Fruit fly (Drosophila melanogaster) whole organism, embryonic: ENCODE data around the gene CG43931.

Source experiments
- Blimp-1 ChIP-seq: fragments of 200-800 bp; sonication (Bioruptor generic); optimal IDR thresholded peaks from 3 replicates; lab custom pipeline; 2018; ENCODE audit warnings: missing biosample characterization, missing genetic modification characterization, mild to moderate bottlenecking, moderate library complexity, missing genetic modification reagents
- Bteb2 ChIP-seq: fragments of 200-800 bp; sonication (Bioruptor generic); optimal IDR thresholded peaks from 2 replicates; lab custom pipeline; 2016; ENCODE audit warnings: missing biosample characterization, missing genetic modification characterization
- CG10147 ChIP-seq: fragments of 200-800 bp; sonication (Bioruptor generic); optimal IDR thresholded peaks from 2 replicates; lab custom pipeline; 2019; ENCODE audit warnings: missing biosample characterization, mild to moderate bottlenecking, missing genetic modification characterization, moderate library complexity
- CG10321 ChIP-seq: fragments of 200-800 bp; sonication (Bioruptor generic); IDR thresholded peaks from 2 replicates; pipeline ENCODE4 v1.3.6; 2022; ENCODE audit warnings: missing biosample characterization, missing genetic modification characterization
- CG10543 ChIP-seq: fragments of 200-800 bp; sonication (Bioruptor generic); optimal IDR thresholded peaks from 3 replicates; lab custom pipeline; 2017; ENCODE audit warnings: missing biosample characterization, mild to moderate bottlenecking, missing genetic modification characterization, moderate library complexity
- CG10654 ChIP-seq: fragments of 200-800 bp; sonication (Bioruptor generic); optimal IDR thresholded peaks from 2 replicates; lab custom pipeline; 2016; ENCODE audit warnings: missing biosample characterization, missing genetic modification characterization
- CG12071 ChIP-seq: fragments of 200-800 bp; sonication (Bioruptor generic); optimal IDR thresholded peaks from 3 replicates; lab custom pipeline; 2018; ENCODE audit warnings: missing biosample characterization, mild to moderate bottlenecking, missing genetic modification characterization
- CG13287 ChIP-seq: fragments of 200-800 bp; sonication (Bioruptor generic); IDR thresholded peaks from 2 replicates; pipeline ENCODE4 v1.3.6; 2022; ENCODE audit warnings: missing biosample characterization, missing genetic modification characterization; ENCODE audit not compliant: partially characterized antibody
- CG14050 ChIP-seq: fragments of 200-800 bp; sonication (Bioruptor generic); IDR thresholded peaks from 3 replicates; pipeline ENCODE4 v1.3.6; 2022; ENCODE audit warnings: missing biosample characterization, missing genetic modification characterization
- CG14441 ChIP-seq: fragments of 200-800 bp; sonication (Bioruptor generic); IDR thresholded peaks from 2 replicates; pipeline ENCODE4 v1.3.6; 2022; ENCODE audit warnings: missing biosample characterization, missing genetic modification characterization
- CG14667 ChIP-seq: fragments of 200-800 bp; sonication (Bioruptor generic); IDR thresholded peaks from 2 replicates; pipeline ENCODE4 v1.3.6; 2022; ENCODE audit warnings: missing biosample characterization, missing genetic modification characterization
- CG14710 ChIP-seq: fragments of 200-800 bp; sonication (Bioruptor generic); optimal IDR thresholded peaks from 3 replicates; lab custom pipeline; 2019; ENCODE audit warnings: missing biosample characterization, mild to moderate bottlenecking, missing genetic modification characterization, moderate library complexity
- CG14860 ChIP-seq: fragments of 200-800 bp; sonication (Bioruptor generic); IDR thresholded peaks from 3 replicates; pipeline ENCODE4 v1.3.6; 2022; ENCODE audit warnings: missing biosample characterization, missing genetic modification characterization; ENCODE audit not compliant: partially characterized antibody
- CG17361 ChIP-seq: fragments of 200-800 bp; sonication (Bioruptor generic); IDR thresholded peaks from 3 replicates; pipeline ENCODE4 v1.3.6; 2022; ENCODE audit warnings: missing biosample characterization, missing genetic modification characterization
- CG17612 ChIP-seq: fragments of 200-800 bp; sonication (Bioruptor generic); IDR thresholded peaks from 2 replicates; pipeline ENCODE4 v1.3.6; 2022; ENCODE audit warnings: missing biosample characterization, missing genetic modification characterization
- CG33213 ChIP-seq: fragments of 200-800 bp; sonication (Bioruptor generic); optimal IDR thresholded peaks from 3 replicates; lab custom pipeline; 2016; ENCODE audit warnings: missing biosample characterization, missing genetic modification characterization
- CG34376 ChIP-seq: fragments of 200-800 bp; sonication (Bioruptor generic); optimal IDR thresholded peaks from 2 replicates; lab custom pipeline; 2018; ENCODE audit warnings: missing biosample characterization, mild to moderate bottlenecking, missing genetic modification characterization
- CG5953 ChIP-seq: fragments of 200-800 bp; sonication (Bioruptor generic); IDR thresholded peaks from 2 replicates; pipeline ENCODE4 v1.3.6; 2022; ENCODE audit warnings: missing biosample characterization, missing genetic modification characterization
- CG7987 ChIP-seq: fragments of 200-800 bp; sonication (Bioruptor generic); optimal IDR thresholded peaks from 2 replicates; lab custom pipeline; 2018; ENCODE audit warnings: missing biosample characterization, mild to moderate bottlenecking, missing genetic modification characterization, moderate library complexity
- CG8089 ChIP-seq: fragments of 200-800 bp; sonication (Bioruptor generic); optimal IDR thresholded peaks from 3 replicates; lab custom pipeline; 2016; ENCODE audit warnings: missing biosample characterization, missing genetic modification characterization
- CG9727 ChIP-seq: fragments of 200-800 bp; sonication (Bioruptor generic); optimal IDR thresholded peaks from 3 replicates; lab custom pipeline; 2017; ENCODE audit warnings: missing biosample characterization, mild to moderate bottlenecking, missing genetic modification characterization
- Chrac-16 ChIP-seq: fragments of 200-800 bp; sonication (Bioruptor generic); optimal IDR thresholded peaks from 3 replicates; lab custom pipeline; 2016; ENCODE audit warnings: missing biosample characterization, missing genetic modification characterization
- Dad ChIP-seq: fragments of 200-800 bp; sonication (Bioruptor generic); optimal IDR thresholded peaks from 3 replicates; lab custom pipeline; 2016; ENCODE audit warnings: missing biosample characterization, missing genetic modification characterization
- Dfd ChIP-seq, 2 experiments: fragments of >200 bp; optimal IDR thresholded peaks; 2 replicates each; lab custom pipeline; 2017; ENCODE audit warnings: missing biosample characterization in 2 of 2, missing genetic modification characterization in 2 of 2
- Ets97D ChIP-seq: fragments of 200-800 bp; sonication (Bioruptor generic); optimal IDR thresholded peaks from 3 replicates; lab custom pipeline; 2016; ENCODE audit warnings: missing biosample characterization, missing genetic modification characterization
- H15 ChIP-seq: fragments of 200-800 bp; sonication (Bioruptor generic); IDR thresholded peaks from 3 replicates; pipeline ENCODE4 v1.3.6; 2022; ENCODE audit warnings: missing biosample characterization, missing genetic modification characterization
- HLHmδ ChIP-seq: fragments of 200-800 bp; sonication (Bioruptor generic); optimal IDR thresholded peaks from 2 replicates; lab custom pipeline; 2018; ENCODE audit warnings: missing biosample characterization, mild to moderate bottlenecking, missing genetic modification characterization, moderate library complexity
- Hr39 ChIP-seq: fragments of >200 bp; optimal IDR thresholded peaks from 2 replicates; lab custom pipeline; 2017
- Lim3 ChIP-seq: fragments of 200-800 bp; sonication (Bioruptor generic); IDR thresholded peaks from 2 replicates; pipeline ENCODE4 v1.3.6; 2022; ENCODE audit warnings: missing biosample characterization, missing genetic modification characterization
- Mes4 ChIP-seq: fragments of 200-800 bp; sonication (Bioruptor generic); optimal IDR thresholded peaks from 2 replicates; lab custom pipeline; 2016; ENCODE audit warnings: missing biosample characterization, missing genetic modification characterization
- NC2α ChIP-seq: fragments of 200-800 bp; sonication (Bioruptor generic); optimal IDR thresholded peaks from 2 replicates; lab custom pipeline; 2016; ENCODE audit warnings: missing biosample characterization, missing genetic modification characterization
- PHDP ChIP-seq: fragments of 200-800 bp; sonication (Bioruptor generic); optimal IDR thresholded peaks from 3 replicates; lab custom pipeline; 2018; ENCODE audit warnings: missing biosample characterization, mild to moderate bottlenecking, missing genetic modification characterization, moderate library complexity
- Rx ChIP-seq: fragments of 200-800 bp; sonication (Bioruptor generic); IDR thresholded peaks from 2 replicates; pipeline ENCODE4 v1.3.6; 2022; ENCODE audit warnings: missing biosample characterization, missing genetic modification characterization
- YL-1 ChIP-seq: fragments of 200-800 bp; sonication (Bioruptor generic); optimal IDR thresholded peaks from 3 replicates; lab custom pipeline; 2017; ENCODE audit warnings: missing biosample characterization, mild to moderate bottlenecking, missing genetic modification characterization
- ash1 ChIP-seq: fragments of 200-800 bp; sonication (Bioruptor generic); optimal IDR thresholded peaks from 2 replicates; lab custom pipeline; 2018; ENCODE audit warnings: missing biosample characterization, mild to moderate bottlenecking, missing genetic modification characterization
- br ChIP-seq: fragments of >200 bp; optimal IDR thresholded peaks from 2 replicates; lab custom pipeline; 2017
- bsh ChIP-seq, 2 experiments: fragments of 200-800 bp; sonication (Bioruptor generic); optimal IDR thresholded peaks; 2 replicates each; lab custom pipeline; 2017 to 2018; ENCODE audit warnings: mild to moderate bottlenecking in 2 of 2, missing biosample characterization in 2 of 2, missing genetic modification characterization in 2 of 2, moderate library complexity in 1 of 2
- cad ChIP-seq: fragments of >200 bp; optimal IDR thresholded peaks from 2 replicates; lab custom pipeline; 2017; ENCODE audit warnings: missing biosample characterization, missing genetic modification characterization
- cato ChIP-seq: fragments of 200-800 bp; sonication (Bioruptor generic); optimal IDR thresholded peaks from 2 replicates; lab custom pipeline; 2016; ENCODE audit warnings: missing biosample characterization, missing genetic modification characterization, borderline replicate concordance
- chn ChIP-seq: fragments of 200-800 bp; sonication (Bioruptor generic); optimal IDR thresholded peaks from 2 replicates; lab custom pipeline; 2016; ENCODE audit warnings: missing biosample characterization, missing genetic modification characterization
- dimm ChIP-seq: fragments of 200-800 bp; sonication (Bioruptor generic); IDR thresholded peaks from 2 replicates; pipeline ENCODE4 v1.3.6; 2022; ENCODE audit warnings: missing biosample characterization, missing genetic modification characterization
- dm ChIP-seq: fragments of 200-800 bp; sonication (Bioruptor generic); optimal IDR thresholded peaks from 3 replicates; lab custom pipeline; 2016; ENCODE audit warnings: missing biosample characterization, missing genetic modification characterization
- ems ChIP-seq: fragments of 200-800 bp; sonication (Bioruptor generic); optimal IDR thresholded peaks from 3 replicates; lab custom pipeline; 2016; ENCODE audit warnings: missing biosample characterization, missing genetic modification characterization
- fd102C ChIP-seq: fragments of 200-800 bp; sonication (Bioruptor generic); optimal IDR thresholded peaks from 2 replicates; lab custom pipeline; 2018; ENCODE audit warnings: missing biosample characterization, mild to moderate bottlenecking, missing genetic modification characterization, moderate library complexity
- grau ChIP-seq: fragments of 200-800 bp; optimal IDR thresholded peaks from 3 replicates; lab custom pipeline; 2019; ENCODE audit warnings: missing biosample characterization, mild to moderate bottlenecking, missing genetic modification characterization, moderate library complexity
- h ChIP-seq: fragments of >200 bp; optimal IDR thresholded peaks from 2 replicates; lab custom pipeline; 2017
- lilli ChIP-seq: fragments of 200-800 bp; sonication (Bioruptor generic); optimal IDR thresholded peaks from 3 replicates; lab custom pipeline; 2016; ENCODE audit warnings: missing biosample characterization, missing genetic modification characterization
- otp ChIP-seq: fragments of 200-800 bp; sonication (Bioruptor generic); IDR thresholded peaks from 3 replicates; pipeline ENCODE4, ENCODE4 v1.3.6; 2022; ENCODE audit warnings: missing biosample characterization, missing genetic modification characterization
- sna ChIP-seq: fragments of 200-800 bp; sonication (Bioruptor generic); IDR thresholded peaks from 2 replicates; pipeline ENCODE4 v1.3.6; 2022; ENCODE audit warnings: missing biosample characterization, missing genetic modification characterization; ENCODE audit not compliant: partially characterized antibody
- stc ChIP-seq: fragments of 200-800 bp; sonication (Bioruptor generic); IDR thresholded peaks from 2 replicates; pipeline ENCODE4 v1.3.6; 2022; ENCODE audit warnings: missing biosample characterization, missing genetic modification characterization
- tin ChIP-seq: fragments of 200-800 bp; sonication (Bioruptor generic); optimal IDR thresholded peaks from 3 replicates; lab custom pipeline; 2016; ENCODE audit warnings: missing biosample characterization, missing genetic modification characterization
- usp ChIP-seq: fragments of >200 bp; optimal IDR thresholded peaks from 2 replicates; lab custom pipeline; 2017; ENCODE audit warnings: missing biosample characterization, missing genetic modification characterization
- wek ChIP-seq: fragments of 200-800 bp; sonication (Bioruptor generic); optimal IDR thresholded peaks from 3 replicates; lab custom pipeline; 2018; ENCODE audit warnings: missing biosample characterization, mild to moderate bottlenecking, missing genetic modification characterization, moderate library complexity
- zfh1 ChIP-seq: fragments of 200-800 bp; sonication (Bioruptor generic); IDR thresholded peaks from 3 replicates; pipeline ENCODE4 v1.3.6; 2022; ENCODE audit warnings: missing biosample characterization, missing genetic modification characterization

The CG43931 gene

DNA sequence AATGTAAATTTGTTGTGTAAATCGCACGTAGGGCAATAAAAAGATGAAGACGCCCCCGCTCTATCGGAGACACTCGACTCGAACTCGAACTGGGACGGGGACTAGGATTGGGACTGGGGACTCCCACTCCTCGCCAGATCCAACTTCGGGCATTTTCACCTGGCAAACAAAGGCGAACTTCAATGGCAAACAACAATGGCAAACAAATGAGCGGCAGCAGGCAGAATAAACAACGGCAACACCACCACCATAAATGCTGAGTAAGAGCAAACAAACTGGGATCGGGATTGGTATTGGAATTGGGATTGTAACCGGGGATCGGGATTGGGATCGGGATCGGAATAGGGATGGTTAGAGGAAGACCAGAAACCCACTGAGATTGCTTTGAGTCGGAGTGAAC lies 46.8 kb downstream of the CG43931 start (continued):
- TF ChIP-seq CG34376 (GFP tag; lab: Kevin White, UChicago), result no peak
- TF ChIP-seq CG17361 (GFP tag; lab: Robert Waterston, UW), result no peak
- no peak for TF ChIP-seq H15 (GFP tag; lab: Robert Waterston, UW)
- no peak for TF ChIP-seq Rx (GFP tag; lab: Robert Waterston, UW)
- no peak for TF ChIP-seq usp
- TF ChIP-seq dm, result no peak
- peak; percentile 62 for TF ChIP-seq CG8089 (GFP tag; lab: Kevin White, UChicago)
- TF ChIP-seq CG5953 (GFP tag; lab: Robert Waterston, UW), result no peak
- TF ChIP-seq CG9727 (GFP tag; lab: Kevin White, UChicago), result peak; percentile 71
- TF ChIP-seq Bteb2 (GFP tag; lab: Kevin White, UChicago), result no peak
- no peak for TF ChIP-seq Chrac-16 (GFP tag; lab: Kevin White, UChicago)
- TF ChIP-seq stc (GFP tag; lab: Robert Waterston, UW), result no peak
- TF ChIP-seq chn (GFP tag; lab: Kevin White, UChicago), result no peak
- peak; percentile 66 for TF ChIP-seq wek (GFP tag; lab: Kevin White, UChicago)
- TF ChIP-seq cato (GFP tag; lab: Kevin White, UChicago), result no peak
- TF ChIP-seq YL-1 (GFP tag; lab: Kevin White, UChicago), result no peak
- peak; percentile 15 for TF ChIP-seq CG10654 (GFP tag; lab: Kevin White, UChicago)
- TF ChIP-seq CG13287 (GFP tag; lab: Robert Waterston, UW), result no peak
- no peak for TF ChIP-seq CG10543
- TF ChIP-seq dimm (GFP tag; lab: Robert Waterston, UW), result no peak
- TF ChIP-seq NC2α (GFP tag; lab: Kevin White, UChicago), result no peak
- peak; percentile 55 for TF ChIP-seq CG14710 (tag; lab: Kevin White, UChicago)
- no peak for TF ChIP-seq CG33213 (GFP tag; lab: Kevin White, UChicago)
- no peak for TF ChIP-seq cad (GFP tag; lab: Kevin White, UChicago)
- TF ChIP-seq ash1, result no peak
- TF ChIP-seq Ets97D, result no peak
- TF ChIP-seq grau (tag; lab: Kevin White, UChicago), result no peak
- no peak for TF ChIP-seq CG14441 (GFP tag; lab: Robert Waterston, UW)
- TF ChIP-seq CG14667 (GFP tag; lab: Robert Waterston, UW), result no peak
- TF ChIP-seq lilli (GFP tag; lab: Kevin White, UChicago), result no peak
- no peak for TF ChIP-seq Lim3 (GFP tag; lab: Robert Waterston, UW)
- TF ChIP-seq CG14050 (GFP tag; lab: Robert Waterston, UW), result no peak
- TF ChIP-seq otp (GFP tag; lab: Robert Waterston, UW), result peak; percentile 75
- no peak for TF ChIP-seq CG10147 (GFP tag; lab: Kevin White, UChicago)
- TF ChIP-seq Dfd (GFP tag; optimal IDR thresholded peaks at IDR 0.05; lab: Kevin White, UChicago), result no peak
- TF ChIP-seq Hr39 (lab: Kevin White, UChicago), result no peak
- TF ChIP-seq sna (GFP tag; lab: Robert Waterston, UW), result no peak
- TF ChIP-seq tin (GFP tag; lab: Kevin White, UChicago), result no peak
- TF ChIP-seq CG10321 (GFP tag; lab: Robert Waterston, UW), result no peak
- TF ChIP-seq Mes4 (GFP tag; lab: Kevin White, UChicago), result peak; percentile 38
- TF ChIP-seq CG7987 (GFP tag; lab: Kevin White, UChicago), result peak; percentile 42
- peak in 1 of 2 experiments; percentile 42 for TF ChIP-seq bsh (GFP tag; optimal IDR thresholded peaks at IDR 0.05; lab: Kevin White, UChicago)
- TF ChIP-seq h (lab: Kevin White, UChicago), result no peak
- TF ChIP-seq br (lab: Kevin White, UChicago), result no peak
- TF ChIP-seq HLHmδ (GFP tag; lab: Kevin White, UChicago), result peak; percentile 35
- peak; percentile 47 for TF ChIP-seq fd102C (GFP tag; lab: Kevin White, UChicago)
- TF ChIP-seq CG14860 (GFP tag; lab: Robert Waterston, UW), result no peak
- peak; percentile 59; the same call in 2 of the 3 replicates for TF ChIP-seq zfh1 (GFP tag; lab: Robert Waterston, UW)
- no peak for TF ChIP-seq Dad (GFP tag; lab: Kevin White, UChicago)
- TF ChIP-seq CG12071 (GFP tag; lab: Kevin White, UChicago), result peak; percentile 26
- peak; percentile 4 for TF ChIP-seq Blimp-1
- no peak for TF ChIP-seq CG17612
- no peak for TF ChIP-seq ems (GFP tag; lab: Kevin White, UChicago)
- TF ChIP-seq PHDP (tag; lab: Kevin White, UChicago), result peak; percentile 19
